Worm (Caenorhabditis elegans): ENCODE data around the gene wrt-2.

The wrt-2 gene

DNA sequence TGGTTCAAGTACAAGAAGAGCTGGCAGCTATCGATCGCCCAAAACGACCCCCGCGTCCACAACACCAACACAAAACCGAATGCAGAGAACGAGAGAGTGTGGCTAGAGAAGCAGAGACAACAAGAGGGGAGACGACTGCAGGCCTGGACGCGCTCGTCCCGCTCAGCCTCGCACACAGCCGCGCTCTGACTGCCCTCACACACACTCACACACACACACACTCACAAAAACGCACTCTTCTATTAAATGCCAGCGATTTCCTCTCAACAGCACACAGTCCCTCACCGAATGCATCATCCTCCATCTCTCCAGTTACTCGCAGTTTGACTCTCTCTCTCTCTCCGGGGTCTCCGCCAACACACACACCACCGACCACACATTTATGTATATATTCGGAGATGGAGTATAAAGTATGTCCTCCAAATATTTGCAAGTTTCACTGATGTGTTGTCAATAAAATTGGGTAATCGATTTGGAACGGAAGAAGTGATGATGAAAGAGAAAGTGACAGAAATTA, 33.5 kb upstream of the wrt-2 start (continued):
- TF ChIP-seq dmd-4 (tag; optimal IDR thresholded peaks at IDR 0.05) (no peak), egl-27 (tag; optimal IDR thresholded peaks at IDR 0.05) (peak; percentile 95), mab-5 (tag; optimal IDR thresholded peaks at IDR 0.05) (peak; percentile 85), lin-11 (tag; optimal IDR thresholded peaks at IDR 0.05) (peak; percentile 91), F13H6.1 (tag; optimal IDR thresholded peaks at IDR 0.05) (peak; percentile 98), nhr-21 (tag; optimal IDR thresholded peaks at IDR 0.05) (peak; percentile 85), mdl-1 (tag; optimal IDR thresholded peaks at IDR 0.05) (peak; percentile 67 to 87), nhr-25 (tag; optimal IDR thresholded peaks at IDR 0.05) (peak; percentile 93), unc-62 (GFP tag; optimal IDR thresholded peaks at IDR 0.05) (no peak), unc-39 (tag; optimal IDR thresholded peaks at IDR 0.05) (peak; percentile 92), crh-2 (tag; optimal IDR thresholded peaks at IDR 0.05) (peak; percentile 96), Y55F3AM.14 (GFP tag; optimal IDR thresholded peaks at IDR 0.05) (peak; percentile 93), fos-1 (tag; optimal IDR thresholded peaks at IDR 0.05) (peak; percentile 97), elt-3 (tag; optimal IDR thresholded peaks at IDR 0.05) (no peak), R02D3.7 (tag; optimal IDR thresholded peaks at IDR 0.05) (no peak), ceh-82 (tag; optimal IDR thresholded peaks at IDR 0.05) (peak; percentile 55), ztf-11 (tag; optimal IDR thresholded peaks at IDR 0.05) (peak; percentile 9), nhr-12 (tag; optimal IDR thresholded peaks at IDR 0.05) (no peak), lin-13 (GFP tag; optimal IDR thresholded peaks at IDR 0.05) (peak; percentile 84), C34F6.9 (tag; optimal IDR thresholded peaks at IDR 0.05) (peak; percentile 95)

DNA sequence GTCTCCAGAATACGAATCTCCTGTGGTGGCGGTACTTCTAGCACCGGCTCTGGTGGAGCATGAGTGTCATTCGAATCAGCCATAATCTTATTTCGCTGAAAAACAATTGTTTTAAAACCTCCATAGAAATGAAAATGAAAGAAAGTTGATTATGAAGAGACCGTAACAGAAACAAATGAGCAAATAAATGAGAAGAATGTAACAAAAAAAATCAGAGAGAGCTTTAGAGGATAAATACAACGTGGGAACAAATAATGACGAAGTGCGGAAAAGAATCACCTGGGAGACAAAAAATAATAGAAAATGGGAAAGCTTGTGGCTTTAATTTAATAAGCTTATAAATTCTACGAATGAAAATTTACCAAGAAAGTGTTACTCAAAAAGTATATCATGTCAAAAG, 32.8 kb upstream of the wrt-2 start, which contains the start of gene spc-1:
spc-1 (minus strand) TSS at position 101 of the 400 bp plus-strand sequence.
- TF ChIP-seq unc-55 (GFP tag; optimal IDR thresholded peaks at IDR 0.05) (no peak), nhr-25 (tag; optimal IDR thresholded peaks at IDR 0.05) (no peak), gmeb-1 (tag; optimal IDR thresholded peaks at IDR 0.05) (no peak), ZK546.5 (tag; optimal IDR thresholded peaks at IDR 0.05) (no peak), crh-2 (tag; optimal IDR thresholded peaks at IDR 0.05) (no peak), mdl-1 (tag; optimal IDR thresholded peaks at IDR 0.05) (no peak), aly-2 (tag; optimal IDR thresholded peaks at IDR 0.05) (no peak), alr-1 (tag; optimal IDR thresholded peaks at IDR 0.05) (no peak), snpc-4 (tag; optimal IDR thresholded peaks at IDR 0.05) (no peak), nhr-6 (tag; optimal IDR thresholded peaks at IDR 0.05) (no peak), sma-9 (GFP tag; optimal IDR thresholded peaks at IDR 0.05) (no peak), sma-9 (tag; optimal IDR thresholded peaks at IDR 0.05) (no peak), elt-1 (tag; optimal IDR thresholded peaks at IDR 0.05) (no peak)

DNA sequence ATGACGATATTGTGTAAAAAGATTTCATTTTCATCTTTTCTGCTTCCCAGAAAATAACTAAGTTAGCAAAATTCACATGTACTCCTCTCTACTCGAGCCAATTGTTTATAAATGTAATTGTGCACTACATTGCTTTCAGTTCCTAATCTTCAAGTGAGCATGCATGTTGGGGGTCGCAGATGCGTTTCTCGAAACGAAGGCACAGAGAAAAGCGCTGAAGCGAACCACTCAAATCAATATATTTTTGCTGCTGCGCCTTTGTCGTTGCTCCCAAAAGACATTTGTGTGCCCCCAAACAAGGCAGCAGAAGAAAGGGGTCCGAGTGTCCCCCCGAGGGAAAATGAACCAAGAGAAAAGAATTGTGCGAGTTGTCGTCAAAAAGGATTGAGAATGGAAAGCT, 32.1 kb upstream of the wrt-2 start:
- TF ChIP-seq mab-5 (tag; optimal IDR thresholded peaks at IDR 0.05) (peak; percentile 0), C34F6.9 (tag; optimal IDR thresholded peaks at IDR 0.05) (peak; percentile 62), ama-1 (optimal IDR thresholded peaks at IDR 0.05) (no peak), unc-39 (tag; optimal IDR thresholded peaks at IDR 0.05) (no peak), nhr-237 (tag; optimal IDR thresholded peaks at IDR 0.05) (no peak), lin-13 (GFP tag; optimal IDR thresholded peaks at IDR 0.05) (peak; percentile 10), unc-55 (GFP tag; optimal IDR thresholded peaks at IDR 0.05) (peak; percentile 20), F13H6.1 (tag; optimal IDR thresholded peaks at IDR 0.05) (peak; percentile 23), ceh-16 (tag; optimal IDR thresholded peaks at IDR 0.05) (no peak), snpc-4 (tag; optimal IDR thresholded peaks at IDR 0.05) (no peak), ztf-1 (GFP tag; conservative IDR thresholded peaks at IDR 0.05) (no peak), Y55F3AM.14 (GFP tag; optimal IDR thresholded peaks at IDR 0.05) (peak; percentile 42), lsy-2 (tag; optimal IDR thresholded peaks at IDR 0.05) (peak in 1 of 2 experiments; percentile 41), nhr-129 (tag; optimal IDR thresholded peaks at IDR 0.05) (peak; percentile 2), skn-1 (tag; optimal IDR thresholded peaks at IDR 0.05) (no peak), R02D3.7 (tag; optimal IDR thresholded peaks at IDR 0.05) (no peak)

DNA sequence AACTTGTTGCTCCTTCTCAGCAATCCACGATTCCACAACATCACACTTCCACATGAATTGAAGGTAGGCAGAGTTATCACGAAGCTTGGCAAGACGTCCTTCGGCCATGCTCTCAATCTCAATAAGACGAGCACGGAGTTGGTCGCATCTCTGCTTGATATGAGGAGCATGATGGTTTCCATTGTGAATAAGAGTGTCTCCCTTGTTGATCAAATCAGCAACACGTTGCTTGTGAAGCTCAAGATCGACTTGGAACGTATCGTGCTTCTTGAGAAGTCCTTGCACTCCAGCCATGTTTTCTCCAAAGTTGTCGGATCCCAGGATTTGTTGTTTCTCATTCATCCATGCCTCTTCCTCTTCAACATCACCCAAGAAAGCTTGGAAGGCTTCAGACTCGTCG, 25.5 kb upstream of the wrt-2 start:
- no peak for TF ChIP-seq mbf-1 (tag; optimal IDR thresholded peaks at IDR 0.05)
- TF ChIP-seq unc-39 (tag; optimal IDR thresholded peaks at IDR 0.05): no peak
- no peak for TF ChIP-seq lin-13 (GFP tag; optimal IDR thresholded peaks at IDR 0.05)
- TF ChIP-seq nhr-237 (tag; optimal IDR thresholded peaks at IDR 0.05): no peak
- TF ChIP-seq gmeb-1 (tag; optimal IDR thresholded peaks at IDR 0.05): no peak
- no peak for TF ChIP-seq F13H6.1 (tag; optimal IDR thresholded peaks at IDR 0.05)
- TF ChIP-seq sma-9 (GFP tag; optimal IDR thresholded peaks at IDR 0.05): no peak
- TF ChIP-seq sma-9 (tag; optimal IDR thresholded peaks at IDR 0.05): no peak
- TF ChIP-seq ztf-1 (GFP tag; conservative IDR thresholded peaks at IDR 0.05): no peak
- TF ChIP-seq nhr-12 (tag; optimal IDR thresholded peaks at IDR 0.05): no peak
- TF ChIP-seq nhr-129 (tag; optimal IDR thresholded peaks at IDR 0.05): no peak
- no peak for TF ChIP-seq ZK546.5 (tag; optimal IDR thresholded peaks at IDR 0.05)
- TF ChIP-seq dmd-4 (tag; optimal IDR thresholded peaks at IDR 0.05): no peak
- TF ChIP-seq ztf-11 (tag; optimal IDR thresholded peaks at IDR 0.05): no peak
- no peak for TF ChIP-seq mdl-1 (tag; optimal IDR thresholded peaks at IDR 0.05)
- no peak for TF ChIP-seq blmp-1 (tag; optimal IDR thresholded peaks at IDR 0.05; ENCODE audit: insufficient read depth)
- TF ChIP-seq egl-27 (tag; optimal IDR thresholded peaks at IDR 0.05): no peak
